Worm (Caenorhabditis elegans): ENCODE measurements around the gene fil-1.
A peak's percentile ranks its signal among the peaks of the same experiment; 100 is the strongest.
"Not testable (repeated sequence)": the region's sequence is repeated elsewhere in the genome, so short reads cannot be mapped to it uniquely, and the experiment has no call there.

Gene fil-1

DNA sequence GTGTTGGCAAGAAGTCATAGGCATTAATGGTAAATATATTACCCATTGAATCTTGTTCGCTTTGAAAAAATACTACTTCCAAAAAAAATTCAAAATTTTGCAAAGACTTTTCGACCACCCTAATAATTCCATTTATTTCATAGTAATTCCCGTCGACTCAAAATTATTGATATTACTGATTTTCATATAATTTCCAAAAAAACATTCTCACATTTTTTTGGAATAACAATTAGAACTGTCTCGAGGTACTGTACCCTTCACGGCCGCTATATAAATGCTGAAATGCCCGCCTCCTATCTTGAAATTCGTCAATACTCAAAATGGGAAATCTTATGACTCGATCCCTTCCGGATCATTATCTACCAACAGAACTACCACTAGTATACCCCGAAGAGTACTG, 29.9 kb downstream of the fil-1 start, which contains the start of gene F14H8.4:
Gene F14H8.4, plus strand, starts transcription at position 301 of the 400 bp plus-strand sequence.
- TF ChIP-seq tbx-11 (GFP tag; IDR thresholded peaks at IDR 0.05) (no peak), hmg-4 (GFP tag; optimal IDR thresholded peaks at IDR 0.05) (no peak), tbx-37 (GFP tag; conservative IDR thresholded peaks at IDR 0.05) (no peak), hmbx-1 (tag; optimal IDR thresholded peaks at IDR 0.05) (no peak)

DNA sequence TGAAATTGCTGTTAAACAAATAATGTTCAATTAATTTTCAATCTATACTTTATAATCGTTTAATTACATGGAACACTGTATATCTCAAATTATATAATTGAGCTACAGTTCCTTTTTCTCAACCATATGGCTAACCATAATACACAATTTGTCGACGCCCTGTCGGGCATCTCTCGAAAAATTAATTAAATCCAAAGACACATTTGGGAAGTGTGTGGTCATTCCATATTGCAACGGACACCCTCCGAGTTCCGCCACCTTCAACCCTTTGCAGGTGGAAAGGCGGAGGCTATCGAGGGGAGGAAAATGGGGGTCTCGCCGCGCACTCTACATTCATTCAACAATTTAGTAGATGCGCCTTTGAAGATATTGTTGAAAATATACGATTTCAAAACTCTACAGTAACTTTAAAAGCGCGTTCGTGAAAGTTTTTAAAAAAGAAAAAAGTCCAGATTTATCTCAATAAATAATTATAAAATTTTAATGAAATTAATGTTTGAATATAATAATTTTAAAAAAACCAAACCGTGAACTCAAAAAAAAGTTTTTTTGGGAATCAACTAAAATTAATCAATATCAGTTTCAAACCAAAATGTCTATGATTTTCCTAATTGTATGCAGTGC, 35.4 kb downstream of the fil-1 start, which contains the start of gene F14H8.8:
Gene F14H8.8, plus strand, starts transcription at position 574 of the 624 bp plus-strand sequence.
- TF ChIP-seq B0310.2 (tag; optimal IDR thresholded peaks at IDR 0.05), result no peak
- no peak for TF ChIP-seq ets-7 (tag; optimal IDR thresholded peaks at IDR 0.05)
- no peak for TF ChIP-seq hnd-1 (tag; optimal IDR thresholded peaks at IDR 0.05)
- no peak for TF ChIP-seq pes-1 (GFP tag; IDR thresholded peaks at IDR 0.05)
- TF ChIP-seq ceh-36 (tag; optimal IDR thresholded peaks at IDR 0.05), result peak; percentile 2
- TF ChIP-seq tra-4 (tag; optimal IDR thresholded peaks at IDR 0.05), result no peak
- no peak for TF ChIP-seq F13C5.2 (tag; optimal IDR thresholded peaks at IDR 0.05)
- TF ChIP-seq tbx-11 (GFP tag; IDR thresholded peaks at IDR 0.05), result no peak
- no peak for TF ChIP-seq tbx-37 (GFP tag; conservative IDR thresholded peaks at IDR 0.05)
- no peak for TF ChIP-seq scrt-1 (GFP tag; IDR thresholded peaks at IDR 0.05)
- no peak for TF ChIP-seq aly-1 (tag; optimal IDR thresholded peaks at IDR 0.05)
- TF ChIP-seq flt-1 (GFP tag; IDR thresholded peaks at IDR 0.05), result no peak
- TF ChIP-seq hmbx-1 (tag; optimal IDR thresholded peaks at IDR 0.05), result no peak
- TF ChIP-seq hmg-4 (GFP tag; optimal IDR thresholded peaks at IDR 0.05), result peak; percentile 12
- TF ChIP-seq ama-1 (optimal IDR thresholded peaks at IDR 0.05), result no peak
- TF ChIP-seq ceh-13 (GFP tag; optimal IDR thresholded peaks at IDR 0.05), result no peak
- no peak for TF ChIP-seq sea-1 (GFP tag; conservative IDR thresholded peaks at IDR 0.05)

DNA sequence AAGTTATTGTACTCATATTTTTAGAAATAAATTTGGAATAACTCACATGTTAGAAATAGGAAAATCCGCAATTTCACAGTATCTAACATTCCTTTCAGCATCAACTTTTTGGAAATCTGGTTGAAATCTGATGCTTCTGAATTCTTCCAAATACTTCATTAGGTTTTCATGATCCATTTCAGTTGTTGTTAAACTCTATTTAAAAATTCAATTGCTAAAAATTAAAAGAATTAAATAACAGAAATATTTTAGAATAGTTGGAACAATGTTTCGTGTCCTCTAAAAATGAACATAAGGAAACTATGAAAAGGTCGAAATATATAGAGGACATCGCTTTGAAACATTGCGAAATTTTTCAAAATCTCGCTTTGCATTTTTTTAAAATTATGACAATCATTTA, 37.7 kb downstream of the fil-1 start, which contains the start of gene cng-1:
Gene cng-1, minus strand, starts transcription at position 101 of the 400 bp plus-strand sequence.
- TF ChIP-seq B0310.2 (tag; optimal IDR thresholded peaks at IDR 0.05); F13C5.2 (tag; optimal IDR thresholded peaks at IDR 0.05); tbx-11 (GFP tag; IDR thresholded peaks at IDR 0.05): not testable (repeated sequence)

DNA sequence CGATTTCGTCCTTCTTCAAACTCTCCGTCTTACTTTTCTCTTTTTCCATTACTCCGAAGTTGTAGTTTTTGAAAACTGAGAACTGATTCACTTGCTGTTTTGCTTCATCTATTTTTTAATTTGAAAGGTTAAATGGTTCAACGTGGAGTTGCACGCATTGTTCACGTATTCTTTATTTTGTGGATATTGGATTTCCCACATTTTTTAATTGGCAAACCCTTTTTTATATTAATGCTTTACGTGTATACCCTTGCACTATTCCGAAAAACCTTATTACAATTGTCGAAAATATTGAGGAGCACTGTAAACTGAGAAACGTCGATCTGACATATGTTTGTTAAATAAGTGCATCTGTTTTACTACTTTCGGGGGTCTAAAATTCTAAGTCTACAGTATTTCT, 43.1 kb downstream of the fil-1 start, which contains the start of gene melo-3:
Gene melo-3, minus strand, starts transcription at position 101 of the 400 bp plus-strand sequence.
- not testable (repeated sequence) for TF ChIP-seq pes-1 (GFP tag; IDR thresholded peaks at IDR 0.05); F13C5.2 (tag; optimal IDR thresholded peaks at IDR 0.05); tbx-11 (GFP tag; IDR thresholded peaks at IDR 0.05)

Measured in whole organism, early embryonic.